Fruit fly (Drosophila melanogaster) whole organism, pupa: ENCODE results near the gene Miga.

Experiments
- CG10348 ChIP-seq: fragments of 200-800 bp; sonication (Bioruptor generic); IDR thresholded peaks from 2 replicates; pipeline ENCODE4 v1.3.6; 2022; ENCODE audit warnings: missing biosample characterization, missing genetic modification characterization
- CG12605 ChIP-seq: fragments of 200-800 bp; sonication (Bioruptor generic); IDR thresholded peaks from 2 replicates; pipeline ENCODE4 v1.3.6; 2022; ENCODE audit warnings: missing biosample characterization, missing genetic modification characterization
- CG13204 ChIP-seq: fragments of 200-800 bp; sonication (Bioruptor generic); optimal IDR thresholded peaks from 2 replicates; lab custom pipeline; 2018; ENCODE audit warnings: missing biosample characterization, mild to moderate bottlenecking, missing genetic modification characterization, moderate library complexity
- CG14655 ChIP-seq: fragments of 200-800 bp; sonication (Bioruptor generic); optimal IDR thresholded peaks from 3 replicates; lab custom pipeline; 2017; ENCODE audit warnings: mild to moderate bottlenecking, missing biosample characterization, missing genetic modification reagents, missing genetic modification characterization
- CG15710 ChIP-seq: fragments of 200-800 bp; sonication (Bioruptor generic); optimal IDR thresholded peaks from 2 replicates; lab custom pipeline; 2018; ENCODE audit warnings: missing biosample characterization, mild to moderate bottlenecking, missing genetic modification characterization, moderate library complexity
- CG17806 ChIP-seq: fragments of 200-800 bp; sonication (Bioruptor generic); optimal IDR thresholded peaks from 2 replicates; lab custom pipeline; 2018; ENCODE audit warnings: missing biosample characterization, mild to moderate bottlenecking, missing genetic modification characterization, moderate library complexity
- CG32121 ChIP-seq: fragments of 200-800 bp; sonication (Bioruptor generic); IDR thresholded peaks from 2 replicates; pipeline ENCODE4 v1.3.6; 2022; ENCODE audit warnings: missing biosample characterization, missing genetic modification characterization
- CG34367 ChIP-seq: fragments of 200-800 bp; sonication (Bioruptor generic); optimal IDR thresholded peaks from 2 replicates; lab custom pipeline; 2018; ENCODE audit warnings: missing biosample characterization, mild to moderate bottlenecking, missing genetic modification characterization
- CG4496 ChIP-seq: fragments of 200-800 bp; sonication (Bioruptor generic); IDR thresholded peaks from 3 replicates; pipeline ENCODE4 v1.3.6; 2022; ENCODE audit warnings: missing biosample characterization, missing genetic modification characterization
- CG8159 ChIP-seq: fragments of 200-800 bp; sonication (Bioruptor generic); optimal IDR thresholded peaks from 3 replicates; lab custom pipeline; 2018; ENCODE audit warnings: missing biosample characterization, mild to moderate bottlenecking, missing genetic modification characterization, moderate library complexity
- CG8301 ChIP-seq: fragments of 200-800 bp; sonication (Bioruptor generic); optimal IDR thresholded peaks from 2 replicates; lab custom pipeline; 2018; ENCODE audit warnings: missing biosample characterization, mild to moderate bottlenecking, missing genetic modification characterization
- CG9948 ChIP-seq: fragments of 200-800 bp; sonication (Bioruptor generic); optimal IDR thresholded peaks from 2 replicates; lab custom pipeline; 2018; ENCODE audit warnings: missing biosample characterization, mild to moderate bottlenecking, missing genetic modification characterization, moderate library complexity
- D1 ChIP-seq: fragments of 200-800 bp; sonication (Bioruptor generic); optimal IDR thresholded peaks from 2 replicates; lab custom pipeline; 2018; ENCODE audit warnings: missing biosample characterization, mild to moderate bottlenecking, missing genetic modification characterization, moderate library complexity
- EcR ChIP-seq: fragments of 200-800 bp; sonication (Bioruptor generic); optimal IDR thresholded peaks from 3 replicates; lab custom pipeline; 2019; ENCODE audit warnings: missing biosample characterization, missing genetic modification characterization, mild to moderate bottlenecking, moderate library complexity, missing genetic modification reagents
- Ets98B ChIP-seq: fragments of 200-800 bp; sonication (Bioruptor generic); IDR thresholded peaks from 2 replicates; pipeline ENCODE4 v1.3.6; 2022; ENCODE audit warnings: missing biosample characterization, missing genetic modification characterization
- Pif1A ChIP-seq: fragments of 200-800 bp; sonication (Bioruptor generic); optimal IDR thresholded peaks from 3 replicates; lab custom pipeline; 2016; ENCODE audit warnings: missing biosample characterization, missing genetic modification characterization
- Pif1B ChIP-seq: fragments of 200-800 bp; sonication (Bioruptor generic); optimal IDR thresholded peaks from 3 replicates; lab custom pipeline; 2016; ENCODE audit warnings: missing biosample characterization, missing genetic modification characterization
- Snoo ChIP-seq: fragments of 200-800 bp; sonication (Bioruptor generic); optimal IDR thresholded peaks from 3 replicates; lab custom pipeline; 2017; ENCODE audit warnings: missing biosample characterization, mild to moderate bottlenecking, missing genetic modification characterization, inconsistent platforms
- fd96Ca ChIP-seq: fragments of 200-800 bp; sonication (Bioruptor generic); IDR thresholded peaks from 3 replicates; pipeline ENCODE4 v1.3.6; 2022; ENCODE audit warnings: missing biosample characterization, missing genetic modification characterization
- gl ChIP-seq: fragments of 200-800 bp; sonication (Bioruptor generic); optimal IDR thresholded peaks from 2 replicates; lab custom pipeline; 2018; ENCODE audit warnings: missing biosample characterization, mild to moderate bottlenecking, missing genetic modification characterization
- rn ChIP-seq: fragments of 200-800 bp; sonication (Bioruptor generic); IDR thresholded peaks from 2 replicates; pipeline ENCODE4 v1.3.6; 2022; ENCODE audit warnings: missing biosample characterization, missing genetic modification characterization

Miga gene

dm6 chrX:8475657-8476056, 38.0 kb upstream of the Miga start:
- TF ChIP-seq gl (tag; lab: Kevin White, UChicago) = no peak
- TF ChIP-seq Pif1B (GFP tag; lab: Kevin White, UChicago) = no peak
- no peak for TF ChIP-seq CG34367 (tag; lab: Kevin White, UChicago)
- TF ChIP-seq Ets98B (GFP tag; lab: Robert Waterston, UW) = no peak
- TF ChIP-seq EcR (GFP tag; lab: Kevin White, UChicago) = no peak
- TF ChIP-seq Snoo = no peak
- TF ChIP-seq CG4496 = no peak
- TF ChIP-seq rn = no peak

DNA sequence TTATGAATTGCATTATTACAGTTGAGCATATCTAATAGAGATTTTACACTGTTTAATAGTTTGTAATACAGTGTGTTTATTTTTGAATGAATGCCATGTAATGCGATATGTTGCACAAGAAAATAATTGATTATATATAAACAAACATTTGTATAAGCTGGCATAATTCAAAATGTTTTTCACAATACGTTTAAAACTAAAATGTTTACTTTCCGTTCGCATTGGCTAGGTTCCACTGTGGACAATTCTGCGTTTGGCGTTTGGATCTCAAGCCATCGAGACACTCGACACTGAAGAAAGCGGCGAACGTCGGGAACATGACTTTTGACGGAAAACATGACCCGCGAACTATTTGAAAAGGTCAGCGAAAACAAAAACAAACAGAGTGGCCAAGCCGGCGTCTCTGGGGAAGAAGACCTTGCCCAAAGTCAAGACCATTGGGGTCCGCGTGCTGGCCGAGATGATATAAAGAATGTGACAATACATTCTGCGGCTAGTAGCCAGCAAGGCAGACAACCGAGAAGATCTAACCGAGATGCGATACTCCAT, 35.8 kb upstream of the Miga start, which contains the start of gene Cp7Fb:
Gene Cp7Fb, plus strand, starts transcription at position 499 of the 549 bp plus-strand sequence.
- no peak for TF ChIP-seq CG12605 (GFP tag; lab: Robert Waterston, UW)
- no peak for TF ChIP-seq CG9948 (tag; lab: Kevin White, UChicago)
- TF ChIP-seq fd96Ca = no peak
- TF ChIP-seq EcR (GFP tag; lab: Kevin White, UChicago) = no peak
- no peak for TF ChIP-seq CG8159 (tag; lab: Kevin White, UChicago)
- TF ChIP-seq CG32121 (GFP tag; lab: Robert Waterston, UW) = no peak
- TF ChIP-seq rn = no peak
- no peak for TF ChIP-seq CG34367 (tag; lab: Kevin White, UChicago)
- TF ChIP-seq Pif1A (GFP tag; lab: Kevin White, UChicago) = no peak

DNA sequence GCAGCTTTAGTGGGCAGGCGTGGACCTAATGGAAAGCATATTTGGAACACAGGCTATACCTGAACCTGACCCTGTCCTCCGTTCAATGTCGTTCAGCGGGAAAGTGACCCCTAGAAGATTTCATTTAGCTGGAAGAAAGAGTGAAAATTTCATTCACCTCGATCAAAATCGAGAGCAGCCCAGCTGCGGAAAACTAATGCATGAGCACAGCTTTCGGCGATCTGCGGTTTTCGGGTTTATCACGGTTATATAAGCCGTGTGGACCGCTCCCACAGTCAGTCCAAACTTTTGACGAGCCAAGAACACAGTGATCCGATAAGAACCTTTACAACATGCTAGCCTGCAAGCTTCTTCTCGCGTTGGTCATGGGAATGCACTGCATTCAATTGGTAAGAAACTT, 33.0 kb upstream of the Miga start, which contains the start of gene Cp7Fa:
Gene Cp7Fa, plus strand, starts transcription at position 301 of the 400 bp plus-strand sequence.
- TF ChIP-seq CG10348 (GFP tag; lab: Robert Waterston, UW) (no peak), D1 (no peak), rn (no peak), CG14655 (GFP tag; lab: Kevin White, UChicago) (no peak), CG8159 (tag; lab: Kevin White, UChicago) (no peak), fd96Ca (no peak), CG32121 (GFP tag; lab: Robert Waterston, UW) (no peak), Pif1B (GFP tag; lab: Kevin White, UChicago) (no peak), Ets98B (GFP tag; lab: Robert Waterston, UW) (no peak), CG13204 (GFP tag; lab: Kevin White, UChicago) (no peak), EcR (GFP tag; lab: Kevin White, UChicago) (no peak), CG12605 (GFP tag; lab: Robert Waterston, UW) (no peak), CG8301 (tag; lab: Kevin White, UChicago) (no peak), Snoo (no peak), CG17806 (tag; lab: Kevin White, UChicago) (no peak), CG34367 (tag; lab: Kevin White, UChicago) (no peak), CG4496 (no peak), gl (tag; lab: Kevin White, UChicago) (no peak), CG15710 (tag; lab: Kevin White, UChicago) (no peak)

- TF ChIP-seq CG32121 (GFP tag; lab: Robert Waterston, UW) (no peak), fd96Ca (no peak), gl (tag; lab: Kevin White, UChicago) (no peak), Pif1A (GFP tag; lab: Kevin White, UChicago) (no peak), CG12605 (GFP tag; lab: Robert Waterston, UW) (no peak), CG34367 (tag; lab: Kevin White, UChicago) (no peak), Ets98B (GFP tag; lab: Robert Waterston, UW) (no peak), rn (no peak), CG10348 (GFP tag; lab: Robert Waterston, UW) (no peak), CG13204 (GFP tag; lab: Kevin White, UChicago) (no peak), EcR (GFP tag; lab: Kevin White, UChicago) (no peak), D1 (no peak), CG8301 (tag; lab: Kevin White, UChicago) (no peak), CG9948 (tag; lab: Kevin White, UChicago) (no peak), CG17806 (tag; lab: Kevin White, UChicago) (no peak), CG15710 (tag; lab: Kevin White, UChicago) (no peak), CG8159 (tag; lab: Kevin White, UChicago) (no peak)
These were observed 32.0 kb upstream of the Miga start for dm6 chrX:8469606-8470005.

dm6 chrX:8468962-8469459, 31.4 kb upstream of the Miga start, which contains the start of gene CG12116:
Gene CG12116, minus strand, starts transcription at chrX:8469012.
- TF ChIP-seq D1 (no peak), CG34367 (tag; lab: Kevin White, UChicago) (no peak), CG17806 (tag; lab: Kevin White, UChicago) (no peak), CG10348 (GFP tag; lab: Robert Waterston, UW) (no peak), fd96Ca (no peak), rn (no peak), Pif1A (GFP tag; lab: Kevin White, UChicago) (no peak), CG8159 (tag; lab: Kevin White, UChicago) (no peak), Snoo (no peak)

- TF ChIP-seq CG34367 (tag; lab: Kevin White, UChicago) = no peak
- no peak for TF ChIP-seq CG17806 (tag; lab: Kevin White, UChicago)
- no peak for TF ChIP-seq CG13204 (GFP tag; lab: Kevin White, UChicago)
- no peak for TF ChIP-seq D1
- no peak for TF ChIP-seq CG8301 (tag; lab: Kevin White, UChicago)
- TF ChIP-seq CG9948 (tag; lab: Kevin White, UChicago) = no peak
- TF ChIP-seq rn = no peak
- no peak for TF ChIP-seq Ets98B (GFP tag; lab: Robert Waterston, UW)
- no peak for TF ChIP-seq fd96Ca
- TF ChIP-seq CG14655 (GFP tag; lab: Kevin White, UChicago) = no peak
- no peak for TF ChIP-seq EcR (GFP tag; lab: Kevin White, UChicago)
- TF ChIP-seq, all 21 proteins: peak for 0
These were observed 29.2 kb upstream of the Miga start for dm6 chrX:8466729-8467215.
